Worm (Caenorhabditis elegans): ENCODE measurements around the gene dpy-4.

The dpy-4 gene

DNA sequence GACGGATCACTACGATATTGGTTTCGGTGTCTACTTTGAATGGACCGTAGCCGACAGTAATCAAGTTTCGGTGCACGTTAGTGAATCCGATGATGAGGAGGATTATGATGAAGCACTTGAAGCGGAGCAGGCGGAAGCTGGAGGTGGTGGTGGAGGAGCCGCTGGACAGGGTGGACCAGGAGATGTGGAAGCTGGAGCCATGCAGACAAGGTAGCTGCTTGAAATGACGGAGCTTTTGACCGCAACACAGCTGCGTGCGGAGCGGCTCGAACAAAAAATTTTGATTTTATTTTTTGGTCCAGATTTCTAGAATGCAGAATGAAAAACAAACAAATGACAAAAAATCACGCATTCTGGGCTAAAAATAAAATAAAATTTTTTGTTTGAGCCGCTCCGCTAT is 37.8 kb upstream of the dpy-4 start:
- TF ChIP-seq lsy-2 (tag; optimal IDR thresholded peaks at IDR 0.05) (no peak), nhr-28 (tag; optimal IDR thresholded peaks at IDR 0.05) (no peak), M03D4.4 (tag; optimal IDR thresholded peaks at IDR 0.05) (no peak), zip-8 (tag; optimal IDR thresholded peaks at IDR 0.05) (no peak), elt-1 (tag; optimal IDR thresholded peaks at IDR 0.05; ENCODE audit: borderline replicate concordance, insufficient read depth) (no peak), nhr-76 (tag; optimal IDR thresholded peaks at IDR 0.05) (no peak), lin-13 (tag; optimal IDR thresholded peaks at IDR 0.05) (no peak), cnd-1 (tag; optimal IDR thresholded peaks at IDR 0.05) (no peak), lin-32 (GFP tag; optimal IDR thresholded peaks at IDR 0.05) (no peak), flh-1 (GFP tag; optimal IDR thresholded peaks at IDR 0.05) (no peak), unc-120 (tag; optimal IDR thresholded peaks at IDR 0.05; ENCODE audit: poor library complexity, severe bottlenecking) (no peak), blmp-1 (tag; optimal IDR thresholded peaks at IDR 0.05) (no peak), unc-39 (tag; optimal IDR thresholded peaks at IDR 0.05) (no peak), unc-62 (GFP tag; optimal IDR thresholded peaks at IDR 0.05) (no peak), nhr-2 (tag; optimal IDR thresholded peaks at IDR 0.05) (no peak), ceh-83 (GFP tag; optimal IDR thresholded peaks at IDR 0.05) (no peak)

DNA sequence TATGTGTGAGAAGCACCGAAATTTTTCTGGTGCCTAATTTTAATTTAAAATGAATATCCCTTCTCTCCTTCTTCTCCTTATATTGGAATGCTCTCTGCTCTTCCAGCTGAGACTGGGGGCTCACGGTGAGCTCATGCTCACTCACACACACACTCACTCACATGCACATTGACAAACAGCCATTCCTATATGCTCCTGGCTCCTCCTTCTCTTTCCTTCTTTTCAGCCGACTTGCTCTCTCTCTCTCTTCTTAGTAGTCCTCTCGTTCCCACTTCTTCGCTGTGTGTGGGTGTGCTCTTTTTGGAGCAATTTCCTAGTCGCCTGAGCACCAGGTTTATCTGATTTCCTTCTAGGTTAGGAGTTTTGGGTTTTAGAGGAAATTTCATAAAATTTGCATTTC is 34.4 kb upstream of the dpy-4 start:
- peak; percentile 61 for TF ChIP-seq ces-1 (GFP tag; optimal IDR thresholded peaks at IDR 0.05)
- peak; percentile 43 for TF ChIP-seq mls-2 (tag; optimal IDR thresholded peaks at IDR 0.05)
- no peak for TF ChIP-seq ham-2 (GFP tag; optimal IDR thresholded peaks at IDR 0.05)

DNA sequence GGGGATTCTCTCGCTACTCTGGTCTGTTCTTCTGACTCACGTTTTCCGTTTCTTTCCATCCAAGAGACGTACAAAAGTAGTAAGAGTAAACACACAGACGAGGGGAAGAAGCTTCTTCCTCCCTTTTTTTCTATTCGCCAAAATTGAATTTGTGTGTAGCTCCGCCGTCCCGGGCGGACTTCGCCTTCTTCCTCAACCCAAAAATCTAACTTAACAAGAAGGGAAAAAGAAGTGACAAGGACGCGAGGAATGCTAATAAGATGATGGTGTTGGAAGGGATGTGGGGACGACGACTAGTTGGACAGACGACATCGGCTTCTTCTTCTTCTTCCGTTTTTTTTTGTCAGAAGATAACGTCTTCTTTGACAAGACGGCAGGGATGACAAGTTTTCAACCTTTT is 30.4 kb upstream of the dpy-4 start:
- TF ChIP-seq ces-1 (GFP tag; optimal IDR thresholded peaks at IDR 0.05) (peak; percentile 98), lin-13 (tag; optimal IDR thresholded peaks at IDR 0.05) (no peak), mab-5 (tag; optimal IDR thresholded peaks at IDR 0.05) (no peak), mep-1 (tag; optimal IDR thresholded peaks at IDR 0.05) (no peak)

DNA sequence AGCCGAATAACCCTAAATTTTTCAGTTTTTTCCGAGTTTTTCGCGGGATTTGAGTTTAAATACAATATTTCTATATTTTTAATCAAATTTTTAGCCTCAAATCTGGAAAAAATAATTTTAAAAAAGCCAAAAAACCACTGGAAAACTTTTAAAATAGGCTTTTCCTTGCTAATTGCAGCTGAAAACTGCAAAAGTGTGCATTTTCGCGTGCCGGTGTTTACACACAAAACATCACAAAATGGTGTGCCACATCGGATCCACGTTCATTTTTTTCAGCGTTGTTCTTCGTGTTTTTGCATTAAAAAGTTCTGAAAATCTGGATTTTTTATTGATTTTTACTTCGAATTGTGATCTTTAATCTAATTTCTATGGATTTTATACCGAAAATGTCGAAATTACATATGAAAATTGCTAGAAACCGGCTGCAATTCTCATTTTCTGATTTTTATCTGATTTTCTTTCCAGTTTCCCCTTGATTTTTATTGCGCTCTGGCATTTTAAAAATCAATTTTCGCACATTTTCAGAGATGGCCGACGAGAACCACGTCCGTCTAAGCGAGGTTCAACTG is 27.0 kb upstream of the dpy-4 start, which contains the start of gene Y41E3.7:
Gene Y41E3.7, plus strand, starts transcription at position 519 of the 569 bp plus-strand sequence.
- TF ChIP-seq mls-2 (tag; optimal IDR thresholded peaks at IDR 0.05) (no peak), ham-2 (GFP tag; optimal IDR thresholded peaks at IDR 0.05) (peak; percentile 29), mep-1 (tag; optimal IDR thresholded peaks at IDR 0.05) (no peak), ces-1 (GFP tag; optimal IDR thresholded peaks at IDR 0.05) (peak; percentile 18), nhr-76 (tag; optimal IDR thresholded peaks at IDR 0.05) (no peak), blmp-1 (tag; optimal IDR thresholded peaks at IDR 0.05) (no peak), drap-1 (GFP tag; optimal IDR thresholded peaks at IDR 0.05) (no peak)

DNA sequence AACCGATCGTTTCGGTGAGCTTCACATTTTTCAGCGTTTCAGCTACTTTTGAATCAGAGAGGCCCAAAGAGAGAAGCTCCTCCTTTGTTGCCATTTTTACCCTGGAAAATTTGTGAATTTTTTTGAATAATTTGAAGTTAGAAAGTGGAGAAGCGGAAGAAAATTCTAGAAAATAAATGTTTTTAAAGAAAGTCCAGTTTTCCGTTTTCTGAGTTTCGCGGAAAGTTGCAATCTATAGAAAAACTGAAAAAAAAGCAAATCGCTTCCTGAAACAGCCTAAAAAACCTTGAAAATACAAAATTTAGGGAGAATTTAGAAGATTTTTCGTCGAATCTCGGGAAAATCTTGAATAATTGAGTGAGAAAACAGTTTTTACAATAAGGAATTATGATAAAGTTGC is 26.5 kb upstream of the dpy-4 start, which contains the start of gene qars-1:
Gene qars-1, minus strand, starts transcription at position 101 of the 400 bp plus-strand sequence.
- TF ChIP-seq nhr-76 (tag; optimal IDR thresholded peaks at IDR 0.05) (no peak), ceh-43 (GFP tag; optimal IDR thresholded peaks at IDR 0.05) (no peak), drap-1 (GFP tag; optimal IDR thresholded peaks at IDR 0.05) (no peak), hlh-1 (tag; optimal IDR thresholded peaks at IDR 0.05) (no peak), ham-2 (GFP tag; optimal IDR thresholded peaks at IDR 0.05) (no peak), cnd-1 (tag; optimal IDR thresholded peaks at IDR 0.05) (no peak), unc-39 (tag; optimal IDR thresholded peaks at IDR 0.05) (no peak), flh-1 (GFP tag; optimal IDR thresholded peaks at IDR 0.05) (no peak), elt-1 (tag; optimal IDR thresholded peaks at IDR 0.05; ENCODE audit: borderline replicate concordance, insufficient read depth) (no peak), blmp-1 (tag; optimal IDR thresholded peaks at IDR 0.05) (no peak)

DNA sequence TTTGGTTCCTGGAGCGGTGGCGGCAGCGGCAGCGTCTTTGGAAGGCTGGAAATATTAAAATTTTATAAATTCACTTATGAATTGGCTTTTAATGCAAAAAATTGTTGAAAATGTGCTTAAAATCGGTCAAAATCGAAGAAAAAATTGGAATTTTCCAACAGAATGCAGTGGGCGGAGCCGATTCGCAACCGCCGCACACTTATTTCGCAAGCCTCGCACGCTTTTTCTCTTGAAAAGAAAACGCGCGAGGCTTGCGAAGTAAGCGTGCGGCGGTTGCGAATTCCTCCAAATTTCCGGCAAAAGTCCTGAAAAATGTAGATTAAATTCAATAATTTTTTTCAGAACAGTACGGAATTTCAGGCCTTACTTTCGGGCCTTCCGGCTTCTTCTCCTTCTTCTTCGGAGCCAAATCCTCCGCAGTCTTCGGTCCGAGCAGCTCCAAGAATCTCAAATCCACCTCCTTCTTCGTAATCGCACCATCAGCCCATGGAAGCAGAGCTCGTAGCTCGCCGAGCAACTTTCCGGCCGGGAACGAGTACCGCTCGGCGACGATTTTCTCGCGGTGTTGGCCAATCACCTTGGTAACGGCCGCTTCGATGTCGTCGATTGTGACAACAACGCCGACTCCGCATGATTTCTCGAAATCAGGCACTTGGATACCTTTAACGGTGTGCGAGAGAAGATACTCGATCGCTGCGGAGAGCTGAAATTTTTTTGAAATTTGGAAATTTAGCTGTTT is 25.7 kb upstream of the dpy-4 start:
- no peak for TF ChIP-seq lin-13 (tag; optimal IDR thresholded peaks at IDR 0.05)
- no peak for TF ChIP-seq cnd-1 (tag; optimal IDR thresholded peaks at IDR 0.05)
- TF ChIP-seq mab-5 (tag; optimal IDR thresholded peaks at IDR 0.05) = no peak
- TF ChIP-seq unc-39 (tag; optimal IDR thresholded peaks at IDR 0.05) = no peak
- no peak for TF ChIP-seq nhr-28 (tag; optimal IDR thresholded peaks at IDR 0.05)
- TF ChIP-seq tbx-8 (GFP tag; optimal IDR thresholded peaks at IDR 0.05) = no peak
- no peak for TF ChIP-seq ceh-43 (GFP tag; optimal IDR thresholded peaks at IDR 0.05)
- TF ChIP-seq ceh-39 (tag; optimal IDR thresholded peaks at IDR 0.05) = no peak
- TF ChIP-seq lsy-2 (tag; optimal IDR thresholded peaks at IDR 0.05) = no peak
- TF ChIP-seq nhr-12 (tag; optimal IDR thresholded peaks at IDR 0.05) = no peak
- no peak for TF ChIP-seq zip-8 (tag; optimal IDR thresholded peaks at IDR 0.05)
- TF ChIP-seq elt-3 (tag; optimal IDR thresholded peaks at IDR 0.05) = no peak
- no peak for TF ChIP-seq blmp-1 (tag; optimal IDR thresholded peaks at IDR 0.05)
- TF ChIP-seq mep-1 (tag; optimal IDR thresholded peaks at IDR 0.05) = no peak
- no peak for TF ChIP-seq hlh-1 (tag; optimal IDR thresholded peaks at IDR 0.05)
- no peak for TF ChIP-seq unc-120 (tag; optimal IDR thresholded peaks at IDR 0.05; ENCODE audit: poor library complexity, severe bottlenecking)
- TF ChIP-seq ham-2 (GFP tag; optimal IDR thresholded peaks at IDR 0.05) = no peak
